Worm (Caenorhabditis elegans) whole organism, L4 larva: Measurements from ENCODE around the gene acly-2.

Source experiments
- T20F7.1 ChIP-seq: fragments of 200-800 bp; sonication (Bioruptor generic); optimal IDR thresholded peaks from 2 replicates; lab custom pipeline; 2018; ENCODE audit warnings: mild to moderate bottlenecking, missing genetic modification characterization, missing compliant biosample characterization
- Y48G9A.11 ChIP-seq: fragments of 200-800 bp; sonication (Bioruptor generic); IDR thresholded peaks from 2 replicates; pipeline ENCODE4 v1.3.6; 2022; ENCODE audit warnings: missing genetic modification reagents, missing genetic modification characterization, missing compliant biosample characterization
- Y5F2A.4 ChIP-seq: fragments of 200-800 bp; sonication (Bioruptor generic); optimal IDR thresholded peaks from 2 replicates; lab custom pipeline; 2018; ENCODE audit warnings: mild to moderate bottlenecking, missing genetic modification characterization, missing compliant biosample characterization
- aly-2 ChIP-seq: sonication (generic microtip); optimal IDR thresholded peaks from 2 replicates; lab custom pipeline; 2018; ENCODE audit warnings: missing biosample characterization, missing genetic modification characterization
- ama-1 ChIP-seq: fragments of 150-350 bp; optimal IDR thresholded peaks from 2 replicates; lab custom pipeline; 2014; ENCODE audit warnings: inconsistent platforms, mixed read lengths
- egl-43 ChIP-seq: fragments of 200-800 bp; sonication (Bioruptor generic); IDR thresholded peaks from 2 replicates; pipeline ENCODE4 v1.3.6; 2022; ENCODE audit warnings: missing genetic modification reagents, missing genetic modification characterization, missing compliant biosample characterization
- nhr-28 ChIP-seq: fragments of 150-350 bp; optimal IDR thresholded peaks from 2 replicates; lab custom pipeline; 2014; ENCODE audit warnings: missing biosample characterization, missing genetic modification characterization
- pqm-1 ChIP-seq: sonication (generic microtip); optimal IDR thresholded peaks from 2 replicates; lab custom pipeline; 2017; ENCODE audit warnings: missing biosample characterization, missing genetic modification characterization
- skn-1 ChIP-seq: fragments of 150-350 bp; optimal IDR thresholded peaks from 2 replicates; lab custom pipeline; 2014; ENCODE audit warnings: missing biosample characterization, missing genetic modification characterization
- unc-62 ChIP-seq, 3 experiments: fragments of 150-350 bp in 1 of 3; sonication (generic microtip); optimal IDR thresholded peaks in 2 of 3; peaks in 1 of 3; 1 replicate in 1 of 3; 2 replicates in 2 of 3; lab custom pipeline; 2014 to 2017; ENCODE audit warnings: missing biosample characterization in 3 of 3, missing genetic modification characterization in 3 of 3, missing genetic modification reagents in 3 of 3, missing genotype in 1 of 3

DNA sequence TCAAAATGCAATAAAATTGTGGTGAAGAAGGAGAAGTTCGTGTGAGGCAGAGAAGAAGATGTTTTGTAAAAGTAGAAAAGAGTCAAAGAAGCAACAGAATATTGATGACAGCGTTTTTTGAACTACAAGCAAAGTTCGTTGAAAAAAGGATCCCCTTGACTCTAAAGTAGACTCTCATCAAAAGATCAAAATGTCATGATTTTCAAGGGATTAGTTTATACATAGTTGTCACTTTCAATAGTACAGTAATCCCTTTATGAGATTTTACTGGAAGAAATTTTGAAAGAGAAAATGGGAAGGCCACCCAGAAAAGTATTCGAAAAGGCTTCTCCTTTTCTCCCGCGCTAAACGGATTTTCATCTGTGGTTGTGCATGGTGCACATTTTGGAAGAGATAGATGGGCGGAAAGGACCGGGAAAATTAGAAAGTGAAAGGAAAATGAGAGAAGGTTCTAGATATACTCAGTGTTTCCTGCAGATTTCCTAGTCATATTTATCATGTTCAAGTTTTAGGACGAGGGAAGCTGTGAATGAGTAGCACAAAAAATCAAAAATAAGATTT lies 3.3 kb upstream of the acly-2 start:
- TF ChIP-seq pqm-1 (tag; lab: Kevin White, UChicago) (no peak), skn-1 (tag; lab: Kevin White, UChicago) (no peak), aly-2 (no peak), ama-1 (no peak), unc-62 (GFP tag; optimal IDR thresholded peaks at IDR 0.05 in 1 of 2; lab: Kevin White, UChicago) (peak in 1 of 2 experiments; percentile 91), unc-62 (tag; optimal IDR thresholded peaks at IDR 0.05; lab: Kevin White, UChicago) (no peak), T20F7.1 (GFP tag; lab: Kevin White, UChicago) (no peak), Y5F2A.4 (GFP tag; lab: Kevin White, UChicago) (no peak), Y48G9A.11 (GFP tag; lab: Robert Waterston, UW) (no peak), egl-43 (GFP tag; lab: Robert Waterston, UW) (no peak), nhr-28 (tag; lab: Kevin White, UChicago) (no peak)
